Worm (Caenorhabditis elegans) whole organism, L3 larva: ENCODE results near the gene C05C10.2.

Source experiments
- ama-1 ChIP-seq: fragments of 150-350 bp; optimal IDR thresholded peaks from 2 replicates; lab custom pipeline; 2018
- fos-1 ChIP-seq: fragments of 150-350 bp; optimal IDR thresholded peaks from 2 replicates; lab custom pipeline; 2014; ENCODE audit warnings: missing biosample characterization, missing genetic modification characterization
- lin-39 ChIP-seq: fragments of 150-350 bp; optimal IDR thresholded peaks from 2 replicates; lab custom pipeline; 2018; ENCODE audit warnings: missing biosample characterization, missing genetic modification reagents, missing genetic modification characterization
- nhr-28 ChIP-seq: fragments of 150-350 bp; optimal IDR thresholded peaks from 2 replicates; lab custom pipeline; 2014; ENCODE audit warnings: missing biosample characterization, missing genetic modification characterization
- nhr-77 ChIP-seq: fragments of 150-350 bp; optimal IDR thresholded peaks from 2 replicates; lab custom pipeline; 2014; ENCODE audit warnings: missing biosample characterization, missing genetic modification characterization
- pqm-1 ChIP-seq: fragments of 150-350 bp; optimal IDR thresholded peaks from 2 replicates; lab custom pipeline; 2017; ENCODE audit warnings: missing biosample characterization, missing genetic modification characterization, inconsistent platforms
- snpc-4 ChIP-seq: fragments of 150-350 bp; optimal IDR thresholded peaks from 2 replicates; lab custom pipeline; 2014; ENCODE audit warnings: missing biosample characterization, missing genetic modification characterization

ce11 chrII:9980077-9980631 lies 58.1 kb downstream of the C05C10.2 start, which contains the start of gene ZK892.6:
- TF ChIP-seq nhr-28 (tag; lab: Kevin White, UChicago) (no peak), fos-1 (tag; lab: Kevin White, UChicago) (no peak), nhr-77 (no peak), snpc-4 (tag; lab: Kevin White, UChicago) (no peak), lin-39 (no peak), ama-1 (no peak), pqm-1 (tag; lab: Kevin White, UChicago) (no peak)
